Worm (Caenorhabditis elegans) whole organism, L1 larva: ENCODE results near the gene srh-74.

Experiments used
- elt-3 ChIP-seq, 6 experiments: fragments of 150-350 bp in 1 of 6; sonication (generic microtip); optimal IDR thresholded peaks; 2 replicates each; lab custom pipeline; 2017 to 2018; ENCODE audit warnings: missing biosample characterization in 6 of 6, missing genetic modification characterization in 6 of 6, inconsistent platforms in 1 of 6
- nhr-77 ChIP-seq: fragments of 150-350 bp; optimal IDR thresholded peaks from 2 replicates; lab custom pipeline; 2014; ENCODE audit warnings: missing biosample characterization, missing genetic modification characterization
- skn-1 ChIP-seq: fragments of 150-350 bp; optimal IDR thresholded peaks from 2 replicates; lab custom pipeline; 2014; ENCODE audit warnings: missing biosample characterization, missing genetic modification characterization
- sptf-1 ChIP-seq: fragments of 150-350 bp; optimal IDR thresholded peaks from 2 replicates; lab custom pipeline; 2014; ENCODE audit warnings: missing biosample characterization, missing genetic modification characterization

- TF ChIP-seq elt-3 (tag; optimal IDR thresholded peaks at IDR 0.05; lab: Kevin White, UChicago), result peak in 1 of 6 experiments; percentile 21
- TF ChIP-seq nhr-77, result no peak
- TF ChIP-seq sptf-1 (tag; lab: Kevin White, UChicago), result no peak
- TF ChIP-seq skn-1, result no peak
Observed at ce11 chrV:11076403-11076802, 27.8 kb upstream of the srh-74 start.
